Worm (Caenorhabditis elegans) whole organism, late embryonic: ENCODE data around the gene coa-7.

Experiments used
- C08G9.2 ChIP-seq: sonication (generic microtip); optimal IDR thresholded peaks from 2 replicates; lab custom pipeline; 2016; ENCODE audit warnings: mild to moderate bottlenecking, missing genetic modification characterization, moderate library complexity, missing compliant biosample characterization
- F13H6.1 ChIP-seq: sonication (generic microtip); optimal IDR thresholded peaks from 2 replicates; lab custom pipeline; 2016; ENCODE audit warnings: missing genetic modification characterization, missing compliant biosample characterization
- K02D7.2 ChIP-seq: sonication (generic microtip); optimal IDR thresholded peaks from 2 replicates; lab custom pipeline; 2017; ENCODE audit warnings: mild to moderate bottlenecking, missing genetic modification characterization, missing compliant biosample characterization
- Y22D7AL.16 ChIP-seq: sonication (generic microtip); optimal IDR thresholded peaks from 2 replicates; lab custom pipeline; 2016; ENCODE audit warnings: missing genetic modification characterization, missing compliant biosample characterization
- ahr-1 ChIP-seq: sonication (generic microtip); optimal IDR thresholded peaks from 2 replicates; lab custom pipeline; 2016; ENCODE audit warnings: missing genetic modification characterization, missing compliant biosample characterization
- ama-1 ChIP-seq: fragments of 150-350 bp; optimal IDR thresholded peaks from 2 replicates; lab custom pipeline; 2014
- ceh-14 ChIP-seq: sonication (generic microtip); optimal IDR thresholded peaks from 2 replicates; lab custom pipeline; 2016; ENCODE audit warnings: missing genotype, missing genetic modification characterization, missing compliant biosample characterization
- ceh-18 ChIP-seq: sonication (generic microtip); optimal IDR thresholded peaks from 2 replicates; lab custom pipeline; 2016; ENCODE audit warnings: missing genetic modification characterization, missing compliant biosample characterization
- ceh-2 ChIP-seq: sonication (generic microtip); optimal IDR thresholded peaks from 2 replicates; lab custom pipeline; 2016; ENCODE audit warnings: missing genotype, missing genetic modification characterization, missing compliant biosample characterization
- ceh-22 ChIP-seq: sonication (generic microtip); optimal IDR thresholded peaks from 2 replicates; lab custom pipeline; 2017; ENCODE audit warnings: missing biosample characterization, missing genetic modification characterization
- ceh-30 ChIP-seq: fragments of 150-350 bp; optimal IDR thresholded peaks from 2 replicates; lab custom pipeline; 2014; ENCODE audit warnings: missing biosample characterization, missing genetic modification characterization
- ceh-31 ChIP-seq: sonication (generic microtip); optimal IDR thresholded peaks from 2 replicates; lab custom pipeline; 2016; ENCODE audit warnings: missing genetic modification characterization, missing compliant biosample characterization
- ceh-34 ChIP-seq: sonication (generic microtip); optimal IDR thresholded peaks from 2 replicates; lab custom pipeline; 2016; ENCODE audit warnings: mild to moderate bottlenecking, missing genetic modification characterization, missing compliant biosample characterization
- ceh-45 ChIP-seq: fragments of 200-800 bp; sonication (Bioruptor generic); IDR thresholded peaks from 2 replicates; pipeline ENCODE4 v1.3.6; 2022; ENCODE audit warnings: missing genetic modification reagents, missing genetic modification characterization, missing compliant biosample characterization
- ceh-48 ChIP-seq: sonication (generic microtip); optimal IDR thresholded peaks from 2 replicates; lab custom pipeline; 2016; ENCODE audit warnings: missing genetic modification characterization, inconsistent platforms, missing compliant biosample characterization
- ceh-6 ChIP-seq: fragments of 200-800 bp; sonication (Bioruptor generic); optimal IDR thresholded peaks from 2 replicates; lab custom pipeline; 2018; ENCODE audit warnings: mild to moderate bottlenecking, missing genetic modification characterization, missing compliant biosample characterization
- ceh-9 ChIP-seq: sonication (generic microtip); optimal IDR thresholded peaks from 2 replicates; lab custom pipeline; 2016; ENCODE audit warnings: mild to moderate bottlenecking, missing genetic modification characterization, inconsistent platforms, missing compliant biosample characterization
- che-1 ChIP-seq: sonication (generic microtip); optimal IDR thresholded peaks from 2 replicates; lab custom pipeline; 2016; ENCODE audit warnings: mild to moderate bottlenecking, missing genetic modification characterization, missing compliant biosample characterization
- dmd-4 ChIP-seq: sonication (generic microtip); optimal IDR thresholded peaks from 2 replicates; lab custom pipeline; 2016; ENCODE audit warnings: borderline replicate concordance, missing genetic modification characterization, missing compliant biosample characterization
- elt-2 ChIP-seq: sonication (generic microtip); optimal IDR thresholded peaks from 2 replicates; lab custom pipeline; 2016; ENCODE audit warnings: missing genetic modification reagents, missing genetic modification characterization, missing compliant biosample characterization
- elt-4 ChIP-seq: sonication (generic microtip); optimal IDR thresholded peaks from 2 replicates; lab custom pipeline; 2016; ENCODE audit warnings: missing genetic modification characterization, missing compliant biosample characterization
- ets-4 ChIP-seq: sonication (generic microtip); optimal IDR thresholded peaks from 2 replicates; lab custom pipeline; 2016; ENCODE audit warnings: missing genetic modification characterization, missing compliant biosample characterization
- eyg-1 ChIP-seq: sonication (generic microtip); optimal IDR thresholded peaks from 2 replicates; lab custom pipeline; 2016; ENCODE audit warnings: missing genotype, missing genetic modification characterization, missing compliant biosample characterization
- hlh-6 ChIP-seq: sonication (generic microtip); optimal IDR thresholded peaks from 2 replicates; lab custom pipeline; 2016; ENCODE audit warnings: missing genotype, missing genetic modification characterization, missing compliant biosample characterization
- hlh-8 ChIP-seq: sonication (generic microtip); optimal IDR thresholded peaks from 2 replicates; lab custom pipeline; 2016; ENCODE audit warnings: missing genotype, missing genetic modification characterization, missing compliant biosample characterization
- lim-6 ChIP-seq: sonication (generic microtip); optimal IDR thresholded peaks from 2 replicates; lab custom pipeline; 2016; ENCODE audit warnings: missing genetic modification characterization, missing compliant biosample characterization
- lin-11 ChIP-seq: fragments of 200-800 bp; sonication (Bioruptor generic); optimal IDR thresholded peaks from 2 replicates; lab custom pipeline; 2018; ENCODE audit warnings: mild to moderate bottlenecking, missing genetic modification characterization, missing compliant biosample characterization
- madf-2 ChIP-seq: sonication (generic microtip); optimal IDR thresholded peaks from 2 replicates; lab custom pipeline; 2017; ENCODE audit warnings: missing genetic modification characterization, missing compliant biosample characterization
- mec-3 ChIP-seq: sonication (generic microtip); optimal IDR thresholded peaks from 2 replicates; lab custom pipeline; 2016; ENCODE audit warnings: borderline replicate concordance, missing genetic modification characterization, missing compliant biosample characterization
- nfya-1 ChIP-seq: sonication (generic microtip); optimal IDR thresholded peaks from 2 replicates; lab custom pipeline; 2017; ENCODE audit warnings: missing genetic modification characterization, mild to moderate bottlenecking, missing compliant biosample characterization, antibody characterized with exemption, moderate library complexity
- odd-2 ChIP-seq: sonication (generic microtip); optimal IDR thresholded peaks from 2 replicates; lab custom pipeline; 2017; ENCODE audit warnings: antibody characterized with exemption, mild to moderate bottlenecking, missing genetic modification characterization, missing compliant biosample characterization
- pag-3 ChIP-seq: sonication (generic microtip); optimal IDR thresholded peaks from 2 replicates; lab custom pipeline; 2016; ENCODE audit warnings: missing compliant biosample characterization, missing genetic modification characterization, borderline replicate concordance
- pat-9 ChIP-seq: fragments of 200-800 bp; sonication (Bioruptor generic); optimal IDR thresholded peaks from 2 replicates; lab custom pipeline; 2018; ENCODE audit warnings: mild to moderate bottlenecking, missing genetic modification characterization, moderate library complexity, missing compliant biosample characterization
- pax-1 ChIP-seq: fragments of 150-350 bp; optimal IDR thresholded peaks from 2 replicates; lab custom pipeline; 2014; ENCODE audit warnings: missing biosample characterization, missing genetic modification characterization
- pha-2 ChIP-seq: sonication (generic microtip); optimal IDR thresholded peaks from 2 replicates; lab custom pipeline; 2017; ENCODE audit warnings: mild to moderate bottlenecking, missing genetic modification characterization, missing compliant biosample characterization
- pha-4 ChIP-seq: fragments of 150-350 bp; optimal IDR thresholded peaks from 2 replicates; lab custom pipeline; 2018; ENCODE audit warnings: missing biosample characterization, missing genetic modification reagents, missing genetic modification characterization
- pqm-1 ChIP-seq: sonication (generic microtip); optimal IDR thresholded peaks from 2 replicates; lab custom pipeline; 2016; ENCODE audit warnings: missing genetic modification characterization, missing compliant biosample characterization
- ref-2 ChIP-seq: sonication (generic microtip); optimal IDR thresholded peaks from 2 replicates; lab custom pipeline; 2016; ENCODE audit warnings: missing genetic modification characterization, missing compliant biosample characterization
- rnt-1 ChIP-seq: sonication (generic microtip); optimal IDR thresholded peaks from 2 replicates; lab custom pipeline; 2016; ENCODE audit warnings: missing genetic modification characterization, missing compliant biosample characterization
- sdc-2 ChIP-seq: sonication (generic microtip); optimal IDR thresholded peaks from 2 replicates; lab custom pipeline; 2016; ENCODE audit warnings: missing genotype, missing genetic modification characterization, missing compliant biosample characterization
- syd-9 ChIP-seq: sonication (generic microtip); optimal IDR thresholded peaks from 2 replicates; lab custom pipeline; 2016; ENCODE audit warnings: mild to moderate bottlenecking, missing genetic modification characterization, moderate library complexity, missing compliant biosample characterization
- tbx-2 ChIP-seq: sonication (generic microtip); optimal IDR thresholded peaks from 2 replicates; lab custom pipeline; 2016; ENCODE audit warnings: missing genetic modification characterization, missing compliant biosample characterization
- unc-3 ChIP-seq, 2 experiments: fragments of 200-800 bp in 1 of 2; sonication (Bioruptor generic) in 1 of 2; sonication (generic microtip) in 1 of 2; conservative IDR thresholded peaks in 1 of 2; optimal IDR thresholded peaks in 1 of 2; 2 replicates each; pipeline versions ENCODE4 v1.3.6 to Lab custom; 2016 to 2022; ENCODE audit warnings: missing compliant biosample characterization in 2 of 2, missing genetic modification characterization in 2 of 2, missing genetic modification reagents in 1 of 2
- unc-42 ChIP-seq: sonication (generic microtip); optimal IDR thresholded peaks from 2 replicates; lab custom pipeline; 2016; ENCODE audit warnings: missing genotype, missing genetic modification characterization, missing compliant biosample characterization
- unc-55 ChIP-seq: sonication (generic microtip); optimal IDR thresholded peaks from 2 replicates; lab custom pipeline; 2017; ENCODE audit warnings: missing biosample characterization, missing genetic modification reagents, missing genetic modification characterization
- unc-86 ChIP-seq: sonication (generic microtip); optimal IDR thresholded peaks from 2 replicates; lab custom pipeline; 2016; ENCODE audit warnings: missing genetic modification characterization, missing compliant biosample characterization

coa-7 gene

ce11 chrII:11620630-11621246, 30.2 kb downstream of the coa-7 start:
- TF ChIP-seq ceh-30 (tag; lab: Kevin White, UChicago), result no peak
- no peak for TF ChIP-seq madf-2
- TF ChIP-seq ceh-18 (tag; lab: Kevin White, UChicago), result no peak
- no peak for TF ChIP-seq ceh-14 (tag; lab: Kevin White, UChicago)
- no peak for TF ChIP-seq K02D7.2 (tag; lab: Kevin White, UChicago)
- TF ChIP-seq ceh-22 (tag; lab: Kevin White, UChicago), result no peak
- no peak for TF ChIP-seq unc-86 (tag; lab: Kevin White, UChicago)
- no peak for TF ChIP-seq sdc-2
- no peak for TF ChIP-seq elt-4 (tag; lab: Kevin White, UChicago)
- TF ChIP-seq Y22D7AL.16, result no peak
- no peak for TF ChIP-seq lim-6 (tag; lab: Kevin White, UChicago)
- no peak for TF ChIP-seq unc-42 (tag; lab: Kevin White, UChicago)
- TF ChIP-seq ceh-9 (tag; lab: Kevin White, UChicago), result no peak
- no peak for TF ChIP-seq pax-1 (tag; lab: Kevin White, UChicago)
- no peak for TF ChIP-seq dmd-4 (tag; lab: Kevin White, UChicago)
- TF ChIP-seq C08G9.2, result no peak
- TF ChIP-seq ref-2 (tag; lab: Kevin White, UChicago), result no peak
- TF ChIP-seq, all 69 proteins: peak for 0

ce11 chrII:11619895-11620439, 31.0 kb downstream of the coa-7 start:
- TF ChIP-seq dmd-4 (tag; lab: Kevin White, UChicago) (peak; percentile 44), ceh-31 (tag; lab: Kevin White, UChicago) (peak; percentile 43), unc-86 (tag; lab: Kevin White, UChicago) (peak; percentile 6), ceh-2 (tag; lab: Kevin White, UChicago) (peak; percentile 4), nfya-1 (tag; lab: Kevin White, UChicago) (peak; percentile 44), pha-2 (tag; lab: Kevin White, UChicago) (no peak), ceh-18 (tag; lab: Kevin White, UChicago) (peak; percentile 65), ets-4 (tag; lab: Kevin White, UChicago) (peak; percentile 31), syd-9 (tag; lab: Kevin White, UChicago) (peak; percentile 32), ahr-1 (tag; lab: Kevin White, UChicago) (no peak), tbx-2 (peak; percentile 23), ceh-34 (tag; lab: Kevin White, UChicago) (peak; percentile 57), eyg-1 (peak; percentile 18), lin-11 (tag; lab: Kevin White, UChicago) (no peak)

- TF ChIP-seq ama-1 (lab: Kevin White, UChicago) (no peak), ceh-34 (tag; lab: Kevin White, UChicago) (no peak), tbx-2 (no peak), elt-2 (peak; percentile 25), ceh-48 (tag; lab: Kevin White, UChicago) (no peak), eyg-1 (no peak), hlh-8 (tag; lab: Kevin White, UChicago) (no peak), pha-4 (tag; lab: Kevin White, UChicago) (no peak)
Observed at ce11 chrII:11619171-11619570, 31.8 kb downstream of the coa-7 start.

ce11 chrII:11617715-11618114, 33.2 kb downstream of the coa-7 start:
- TF ChIP-seq hlh-6 (tag; lab: Kevin White, UChicago) (no peak), odd-2 (tag; lab: Kevin White, UChicago) (no peak), che-1 (tag; lab: Kevin White, UChicago) (no peak), pag-3 (tag; lab: Kevin White, UChicago) (no peak), syd-9 (tag; lab: Kevin White, UChicago) (no peak), ceh-6 (GFP tag; lab: Kevin White, UChicago) (no peak), mec-3 (tag; lab: Kevin White, UChicago) (no peak), unc-3 (GFP tag; conservative IDR thresholded peaks at IDR 0.05; lab: Robert Waterston, UW) (no peak), unc-3 (tag; optimal IDR thresholded peaks at IDR 0.05; lab: Kevin White, UChicago) (no peak), F13H6.1 (tag; lab: Kevin White, UChicago) (no peak), elt-4 (tag; lab: Kevin White, UChicago) (no peak), pat-9 (no peak), pqm-1 (tag; lab: Kevin White, UChicago) (no peak), rnt-1 (no peak), ceh-31 (tag; lab: Kevin White, UChicago) (no peak), unc-55 (GFP tag; lab: Kevin White, UChicago) (no peak), ceh-45 (GFP tag; lab: Robert Waterston, UW) (no peak), unc-42 (tag; lab: Kevin White, UChicago) (no peak)
